Worm (Caenorhabditis elegans): ENCODE data around the gene ZK354.8.
"Not testable (repeated sequence)": the region's sequence is repeated elsewhere in the genome, so short reads cannot be mapped to it uniquely, and the experiment has no call there.

ZK354.8 gene

ce11 chrIV:5308046-5308643, 2.2 kb upstream of the ZK354.8 start, which contains the start of the genes ZK354.9 and msp-58:
Gene ZK354.9 (minus strand): TSS chrIV:5308146.
Gene msp-58 (plus strand): TSS chrIV:5308593.
- not testable (repeated sequence) for TF ChIP-seq blmp-1, nhr-12, nhr-2 (tag; optimal IDR thresholded peaks at IDR 0.05)

ce11 chrIV:5303030-5303429, 2.9 kb downstream of the ZK354.8 start, which contains the start of gene ZK354.7:
Gene ZK354.7 (minus strand): TSS chrIV:5303130.
- TF ChIP-seq nhr-76 (tag; optimal IDR thresholded peaks at IDR 0.05) (no peak), ceh-39 (tag; optimal IDR thresholded peaks at IDR 0.05) (no peak), mls-2 (tag; optimal IDR thresholded peaks at IDR 0.05) (no peak), unc-39 (tag; optimal IDR thresholded peaks at IDR 0.05) (no peak), hlh-1 (tag; optimal IDR thresholded peaks at IDR 0.05) (no peak), snpc-4 (tag; optimal IDR thresholded peaks at IDR 0.05) (no peak), zip-8 (tag; optimal IDR thresholded peaks at IDR 0.05) (no peak)

- no peak for TF ChIP-seq drap-1 (GFP tag; optimal IDR thresholded peaks at IDR 0.05)
Measured at ce11 chrIV:5297436-5298012, 8.4 kb downstream of the ZK354.8 start, which contains the start of the genes ZK354.6 and msp-113. Gene ZK354.6 (minus strand): TSS chrIV:5297536. Gene msp-113 (plus strand): TSS chrIV:5297962.

- TF ChIP-seq unc-120 (tag; optimal IDR thresholded peaks at IDR 0.05; ENCODE audit: poor library complexity, severe bottlenecking); M03D4.4 (tag; optimal IDR thresholded peaks at IDR 0.05); elt-3 (tag; optimal IDR thresholded peaks at IDR 0.05): not testable (repeated sequence)
Measured at ce11 chrIV:5295240-5295639, 10.7 kb downstream of the ZK354.8 start, which contains the start of gene msp-51. Gene msp-51 (minus strand): TSS chrIV:5295340.

- TF ChIP-seq snpc-4 (tag; optimal IDR thresholded peaks at IDR 0.05) (no peak), unc-39 (tag; optimal IDR thresholded peaks at IDR 0.05) (no peak), nhr-237 (tag; optimal IDR thresholded peaks at IDR 0.05) (no peak), drap-1 (GFP tag; optimal IDR thresholded peaks at IDR 0.05) (no peak), ceh-83 (GFP tag; optimal IDR thresholded peaks at IDR 0.05) (no peak), nhr-76 (tag; optimal IDR thresholded peaks at IDR 0.05) (no peak), cnd-1 (tag; optimal IDR thresholded peaks at IDR 0.05) (no peak), lin-13 (tag; optimal IDR thresholded peaks at IDR 0.05) (no peak), ces-1 (GFP tag; optimal IDR thresholded peaks at IDR 0.05) (no peak), ham-2 (GFP tag; optimal IDR thresholded peaks at IDR 0.05) (no peak), flh-1 (GFP tag; optimal IDR thresholded peaks at IDR 0.05) (no peak), nhr-2 (tag; optimal IDR thresholded peaks at IDR 0.05) (no peak), elt-1 (tag; optimal IDR thresholded peaks at IDR 0.05; ENCODE audit: borderline replicate concordance, insufficient read depth) (no peak), sptf-1 (tag; optimal IDR thresholded peaks at IDR 0.05) (no peak), nhr-28 (tag; optimal IDR thresholded peaks at IDR 0.05) (no peak), mab-5 (tag; optimal IDR thresholded peaks at IDR 0.05) (no peak), bed-3 (GFP tag; optimal IDR thresholded peaks at IDR 0.05) (no peak)
Measured at ce11 chrIV:5294467-5294866, 11.5 kb downstream of the ZK354.8 start.

ce11 chrIV:5291207-5291606, 14.7 kb downstream of the ZK354.8 start:
- no peak for TF ChIP-seq ceh-83 (GFP tag; optimal IDR thresholded peaks at IDR 0.05)
- TF ChIP-seq bed-3 (GFP tag; optimal IDR thresholded peaks at IDR 0.05) = no peak
- no peak for TF ChIP-seq sptf-1 (tag; optimal IDR thresholded peaks at IDR 0.05)
- TF ChIP-seq unc-62 (GFP tag; optimal IDR thresholded peaks at IDR 0.05) = no peak
- TF ChIP-seq mab-5 (tag; optimal IDR thresholded peaks at IDR 0.05) = no peak
- TF ChIP-seq lin-13 (tag; optimal IDR thresholded peaks at IDR 0.05) = no peak
- no peak for TF ChIP-seq hlh-1 (tag; optimal IDR thresholded peaks at IDR 0.05)
- no peak for TF ChIP-seq tbx-8 (GFP tag; optimal IDR thresholded peaks at IDR 0.05)
- no peak for TF ChIP-seq M03D4.4 (tag; optimal IDR thresholded peaks at IDR 0.05)
- no peak for TF ChIP-seq ceh-43 (GFP tag; optimal IDR thresholded peaks at IDR 0.05)
- TF ChIP-seq cnd-1 (tag; optimal IDR thresholded peaks at IDR 0.05) = no peak
- TF ChIP-seq unc-120 (tag; optimal IDR thresholded peaks at IDR 0.05; ENCODE audit: poor library complexity, severe bottlenecking) = no peak
- TF ChIP-seq ham-2 (GFP tag; optimal IDR thresholded peaks at IDR 0.05) = no peak
- TF ChIP-seq zip-8 (tag; optimal IDR thresholded peaks at IDR 0.05) = no peak
- TF ChIP-seq flh-1 (GFP tag; optimal IDR thresholded peaks at IDR 0.05) = no peak
- TF ChIP-seq nhr-76 (tag; optimal IDR thresholded peaks at IDR 0.05) = no peak
- no peak for TF ChIP-seq ces-1 (GFP tag; optimal IDR thresholded peaks at IDR 0.05)
- no peak for TF ChIP-seq nhr-12 (tag; optimal IDR thresholded peaks at IDR 0.05)
- TF ChIP-seq sem-2 (GFP tag; optimal IDR thresholded peaks at IDR 0.05) = no peak
- no peak for TF ChIP-seq nhr-28 (tag; optimal IDR thresholded peaks at IDR 0.05)
